Worm (Caenorhabditis elegans): ENCODE data around the gene str-38.
"Not testable (repeated sequence)": the region's sequence is repeated elsewhere in the genome, so short reads cannot be mapped to it uniquely, and the experiment has no call there.

Gene str-38

DNA sequence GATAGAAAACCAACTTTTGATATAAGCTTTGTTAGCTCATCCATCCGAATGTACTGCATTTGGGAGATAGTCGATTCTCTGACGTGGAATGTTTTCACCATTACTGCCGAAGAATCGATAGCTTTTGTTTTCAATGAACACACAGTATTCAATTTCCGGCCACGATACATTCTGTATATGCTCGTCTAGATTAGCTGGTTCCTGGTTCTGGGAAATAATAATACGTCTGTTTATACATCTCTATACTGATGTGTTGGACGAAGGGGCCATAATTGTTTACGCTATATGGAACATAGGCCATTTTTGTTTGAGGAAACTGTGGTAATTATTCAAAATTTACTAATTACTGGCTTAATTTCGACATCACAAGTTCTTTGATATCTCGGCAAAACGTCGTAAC lies 18.0 kb upstream of the str-38 start, which contains the start of gene str-6:
TSS of gene str-6 (minus strand) at position 101 of the 400 bp plus-strand sequence.
- TF ChIP-seq zip-8 (tag; optimal IDR thresholded peaks at IDR 0.05) (no peak), unc-62 (GFP tag; optimal IDR thresholded peaks at IDR 0.05) (no peak), mep-1 (tag; optimal IDR thresholded peaks at IDR 0.05) (no peak), M03D4.4 (tag; optimal IDR thresholded peaks at IDR 0.05) (no peak), cnd-1 (tag; optimal IDR thresholded peaks at IDR 0.05) (no peak), unc-39 (tag; optimal IDR thresholded peaks at IDR 0.05) (no peak), flh-1 (GFP tag; optimal IDR thresholded peaks at IDR 0.05) (no peak), tbx-8 (GFP tag; optimal IDR thresholded peaks at IDR 0.05) (no peak), mab-5 (tag; optimal IDR thresholded peaks at IDR 0.05) (no peak), nhr-76 (tag; optimal IDR thresholded peaks at IDR 0.05) (no peak)

DNA sequence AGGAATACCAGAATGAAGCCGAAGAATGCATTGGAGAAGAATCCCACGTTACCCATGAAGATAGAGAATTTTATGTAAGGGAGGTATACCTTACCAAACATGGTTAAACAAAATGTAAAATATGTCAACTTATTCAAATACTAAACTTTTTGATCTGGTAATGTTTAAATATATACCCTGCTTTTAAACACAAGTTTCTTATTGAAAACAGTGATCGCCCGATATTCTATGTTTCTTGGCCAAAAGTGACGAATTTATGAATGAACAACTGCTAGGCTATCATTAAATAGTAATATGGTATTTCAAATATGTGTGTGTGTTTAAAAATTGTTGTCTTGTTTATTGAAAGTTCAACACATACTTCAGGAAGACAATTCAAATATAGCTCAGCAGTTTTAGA lies 16.2 kb upstream of the str-38 start, which contains the start of gene T23D5.8:
TSS of gene T23D5.8 (minus strand) at position 101 of the 400 bp plus-strand sequence.
- TF ChIP-seq pha-4, ceh-39, mep-1 (tag; optimal IDR thresholded peaks at IDR 0.05): not testable (repeated sequence)

DNA sequence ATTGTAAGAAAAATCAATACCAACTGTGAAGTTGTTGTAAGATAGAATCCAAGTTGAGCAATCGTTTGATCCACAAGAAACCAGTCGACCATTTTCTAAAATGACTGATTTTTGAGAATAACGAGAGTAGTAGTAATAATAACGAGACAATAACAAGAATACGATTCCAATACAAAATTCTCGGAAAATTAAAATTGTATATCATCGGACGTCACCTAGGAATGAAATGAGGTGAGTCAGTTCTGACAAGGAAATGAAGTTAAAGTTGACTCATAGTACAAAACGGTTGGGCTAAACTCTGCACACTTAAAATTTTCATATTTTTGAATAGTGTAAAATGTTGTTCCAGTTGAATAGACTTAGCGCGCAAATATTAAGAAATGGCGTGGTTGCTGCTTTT lies 12.3 kb upstream of the str-38 start, which contains the start of gene str-19:
TSS of gene str-19 (minus strand) at position 101 of the 400 bp plus-strand sequence.
- not testable (repeated sequence) for TF ChIP-seq nhr-28 (tag; optimal IDR thresholded peaks at IDR 0.05); pha-4 (tag; optimal IDR thresholded peaks at IDR 0.05); tbx-8 (GFP tag; optimal IDR thresholded peaks at IDR 0.05)

DNA sequence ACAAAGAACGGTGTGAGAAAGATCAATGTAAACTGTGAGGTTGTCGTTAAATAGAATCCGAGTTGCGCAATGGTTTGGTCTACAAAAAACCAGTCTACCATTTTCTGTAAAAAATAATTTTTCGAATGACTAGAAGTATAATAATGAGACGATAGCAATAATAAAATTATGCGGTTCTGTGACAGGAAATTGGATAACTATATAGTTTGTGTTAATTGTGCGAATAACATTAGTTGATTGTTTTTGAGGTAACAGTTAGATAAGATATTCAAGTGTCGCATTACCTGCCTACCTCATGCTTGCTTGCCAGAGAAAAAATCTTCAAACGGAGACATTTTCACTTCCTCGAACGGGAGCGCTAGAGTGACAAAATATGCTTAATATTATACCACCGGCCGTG lies 9.7 kb upstream of the str-38 start, which contains the start of gene str-18:
TSS of gene str-18 (minus strand) at position 101 of the 400 bp plus-strand sequence.
- no peak for TF ChIP-seq cnd-1 (tag; optimal IDR thresholded peaks at IDR 0.05)
- no peak for TF ChIP-seq ceh-83 (GFP tag; optimal IDR thresholded peaks at IDR 0.05)
- TF ChIP-seq lsy-2 (tag; optimal IDR thresholded peaks at IDR 0.05), result no peak
- no peak for TF ChIP-seq ztf-11 (tag; optimal IDR thresholded peaks at IDR 0.05)
- no peak for TF ChIP-seq unc-39 (tag; optimal IDR thresholded peaks at IDR 0.05)
- no peak for TF ChIP-seq unc-120 (tag; optimal IDR thresholded peaks at IDR 0.05; ENCODE audit: poor library complexity, severe bottlenecking)
- no peak for TF ChIP-seq nhr-237 (tag; optimal IDR thresholded peaks at IDR 0.05)
- no peak for TF ChIP-seq ceh-39 (tag; optimal IDR thresholded peaks at IDR 0.05)
- no peak for TF ChIP-seq ceh-43 (GFP tag; optimal IDR thresholded peaks at IDR 0.05)
- no peak for TF ChIP-seq elt-3 (tag; optimal IDR thresholded peaks at IDR 0.05)
- no peak for TF ChIP-seq blmp-1 (tag; optimal IDR thresholded peaks at IDR 0.05)
- TF ChIP-seq tbx-8 (GFP tag; optimal IDR thresholded peaks at IDR 0.05), result no peak
- no peak for TF ChIP-seq lin-32 (GFP tag; optimal IDR thresholded peaks at IDR 0.05)
- TF ChIP-seq lin-13 (tag; optimal IDR thresholded peaks at IDR 0.05), result no peak

DNA sequence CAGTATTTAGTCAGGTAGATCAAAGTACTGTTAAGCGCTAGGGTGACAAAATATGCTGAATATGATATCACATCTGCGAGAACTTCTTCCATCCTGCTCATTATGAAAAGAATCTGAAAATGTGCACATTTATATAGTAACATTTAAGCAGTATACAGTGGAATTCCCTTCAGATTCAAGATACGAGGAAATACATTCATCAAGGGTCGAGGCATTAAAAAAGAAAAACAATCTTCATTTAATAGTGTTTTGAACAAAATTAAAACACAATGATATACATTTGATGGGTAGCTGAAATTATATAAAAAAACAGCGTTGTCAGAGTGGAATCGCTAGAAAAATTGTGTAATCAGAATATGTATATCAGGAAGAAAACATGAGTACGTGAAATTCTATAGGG lies 3.6 kb upstream of the str-38 start, which contains the start of gene str-27:
TSS of gene str-27 (minus strand) at position 101 of the 400 bp plus-strand sequence.
- TF ChIP-seq lin-32 (GFP tag; optimal IDR thresholded peaks at IDR 0.05) (no peak), pha-4 (tag; optimal IDR thresholded peaks at IDR 0.05) (no peak)

DNA sequence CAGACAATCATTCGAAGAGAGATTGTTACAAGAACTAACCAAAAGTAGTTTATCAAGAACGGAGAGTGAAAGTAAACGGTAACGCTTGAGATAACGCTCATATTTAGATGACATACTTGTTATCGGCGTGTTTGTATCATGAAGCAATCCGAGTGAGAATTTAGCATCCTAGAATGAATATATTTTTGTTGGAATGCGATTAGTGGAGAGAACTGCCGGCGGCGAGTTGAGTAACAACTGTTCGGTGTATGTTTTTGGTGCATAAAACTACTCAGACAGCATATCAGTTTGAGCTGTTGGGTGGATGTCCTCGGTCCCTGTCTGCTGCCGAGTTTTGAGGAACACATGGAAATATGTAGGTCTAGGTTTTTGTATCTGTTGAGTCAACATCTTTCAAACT lies 1.5 kb upstream of the str-38 start, which contains the start of gene T23D5.3:
TSS of gene T23D5.3 (minus strand) at position 101 of the 400 bp plus-strand sequence.
- TF ChIP-seq blmp-1 (tag; optimal IDR thresholded peaks at IDR 0.05), result no peak
- no peak for TF ChIP-seq ceh-39 (tag; optimal IDR thresholded peaks at IDR 0.05)
- TF ChIP-seq unc-62 (GFP tag; optimal IDR thresholded peaks at IDR 0.05), result no peak

DNA sequence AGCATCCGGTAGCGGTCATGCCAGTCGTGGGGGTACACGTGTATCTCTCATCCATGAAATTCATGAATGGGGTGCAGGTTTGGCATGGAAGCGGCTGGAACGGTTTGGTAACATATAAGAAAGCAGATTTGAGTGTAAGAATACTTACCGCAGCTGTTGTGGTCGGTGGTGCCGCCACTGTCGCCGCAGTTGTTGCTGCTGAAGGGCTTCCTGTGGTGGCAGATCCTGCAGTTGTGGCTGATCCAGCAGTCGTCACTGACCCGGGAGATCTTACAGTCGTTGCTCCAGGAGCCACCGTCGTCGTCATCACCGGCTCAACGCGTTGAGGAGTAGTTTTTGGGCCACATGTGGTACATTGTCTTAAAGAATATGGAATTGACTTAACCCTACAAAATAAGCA lies 911 bp upstream of the str-38 start:
- TF ChIP-seq ceh-43 (GFP tag; optimal IDR thresholded peaks at IDR 0.05), result no peak

DNA sequence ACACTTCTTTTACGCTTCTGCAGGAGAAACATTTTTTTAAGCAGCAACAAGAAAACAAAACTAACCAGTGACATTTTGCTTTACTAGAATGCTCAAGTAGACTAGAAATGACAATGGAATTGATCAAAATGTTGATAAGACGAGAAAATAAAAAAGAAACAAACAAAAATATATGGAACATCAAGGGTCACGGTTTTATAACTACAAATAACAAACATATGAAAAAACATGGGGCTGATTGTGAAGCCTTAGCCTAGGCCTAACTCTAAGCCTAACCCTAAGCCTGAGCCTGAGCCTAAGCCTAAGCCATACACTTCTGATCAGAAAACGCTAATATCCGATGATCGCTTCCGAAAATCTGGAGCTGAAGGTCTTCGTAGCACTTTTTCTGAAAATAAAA lies 1.6 kb downstream of the str-38 start, which contains the start of gene Y6E2A.10:
TSS of gene Y6E2A.10 (minus strand) at position 101 of the 400 bp plus-strand sequence.
- TF ChIP-seq nhr-237 (tag; optimal IDR thresholded peaks at IDR 0.05) (no peak), nhr-12 (tag; optimal IDR thresholded peaks at IDR 0.05) (no peak), nhr-28 (tag; optimal IDR thresholded peaks at IDR 0.05) (no peak)

All from whole organism, mixed stage, embryonic.